Fruit fly (Drosophila melanogaster): ENCODE results near the gene RhoGAP71E.
A peak's percentile ranks its signal among the peaks of the same experiment; 100 is the strongest.

The RhoGAP71E gene

dm6 chr3L:15587445-15588381 lies 947 bp upstream of the RhoGAP71E start, which contains the start of gene CG7656:
Gene CG7656, minus strand, starts transcription at chr3L:15588175.
- TF ChIP-seq Hmr (GFP tag; optimal IDR thresholded peaks at IDR 0.05), result peak; percentile 58
- no peak for TF ChIP-seq unc-4 (GFP tag; IDR thresholded peaks at IDR 0.05; ENCODE audit: partially characterized antibody)
- TF ChIP-seq twi (tag; optimal IDR thresholded peaks at IDR 0.05), result no peak
- TF ChIP-seq CG3407 (GFP tag; optimal IDR thresholded peaks at IDR 0.05), result no peak
- TF ChIP-seq klu (GFP tag; IDR thresholded peaks at IDR 0.05), result no peak
- peak; percentile 89 for TF ChIP-seq CHES-1-like (GFP tag; optimal IDR thresholded peaks at IDR 0.05)
- TF ChIP-seq CG10267 (tag; optimal IDR thresholded peaks at IDR 0.05), result no peak
- peak; percentile 84 for TF ChIP-seq CG12155 (GFP tag; optimal IDR thresholded peaks at IDR 0.05)
- peak; percentile 45 for TF ChIP-seq CG13775 (GFP tag; optimal IDR thresholded peaks at IDR 0.05)
- TF ChIP-seq CG6654 (GFP tag; optimal IDR thresholded peaks at IDR 0.05), result no peak
- peak; percentile 71 for TF ChIP-seq CG11398 (GFP tag; optimal IDR thresholded peaks at IDR 0.05)
- TF ChIP-seq HLHmδ (GFP tag; optimal IDR thresholded peaks at IDR 0.05), result peak; percentile 40
- peak; percentile 89 for TF ChIP-seq mam (GFP tag; optimal IDR thresholded peaks at IDR 0.05)
- TF ChIP-seq stwl (tag; optimal IDR thresholded peaks at IDR 0.05), result peak; percentile 59
- TF ChIP-seq cad (GFP tag; optimal IDR thresholded peaks at IDR 0.05), result no peak
- no peak for TF ChIP-seq Hmx (GFP tag; optimal IDR thresholded peaks at IDR 0.05)
- peak; percentile 26; the same call in 1 of the 2 replicates for TF ChIP-seq ap (GFP tag; IDR thresholded peaks at IDR 0.05)
- TF ChIP-seq pb (GFP tag; optimal IDR thresholded peaks at IDR 0.05), result peak; percentile 56
- TF ChIP-seq BEAF-32 (GFP tag; optimal IDR thresholded peaks at IDR 0.05), result peak; percentile 10
- TF ChIP-seq CG6813 (GFP tag; optimal IDR thresholded peaks at IDR 0.05), result peak; percentile 9
- TF ChIP-seq CG43689 (GFP tag; IDR thresholded peaks at IDR 0.05), result no peak
- peak; percentile 19 for TF ChIP-seq Sox102F (GFP tag; optimal IDR thresholded peaks at IDR 0.05)
- TF ChIP-seq vfl (GFP tag; optimal IDR thresholded peaks at IDR 0.05), result peak; percentile 71
- TF ChIP-seq ken (GFP tag; IDR thresholded peaks at IDR 0.05), result peak; percentile 79
- no peak for TF ChIP-seq oc (tag; optimal IDR thresholded peaks at IDR 0.05)
- no peak for TF ChIP-seq h (optimal IDR thresholded peaks at IDR 0.05)
- TF ChIP-seq bigmax (GFP tag; optimal IDR thresholded peaks at IDR 0.05), result no peak
- TF ChIP-seq Pdp1 (GFP tag; optimal IDR thresholded peaks at IDR 0.05), result peak; percentile 64 to 76
- no peak for TF ChIP-seq CG2129 (GFP tag; IDR thresholded peaks at IDR 0.05; ENCODE audit: partially characterized antibody)
- TF ChIP-seq pnt (GFP tag; optimal IDR thresholded peaks at IDR 0.05), result peak; percentile 80
- TF ChIP-seq ci (GFP tag; IDR thresholded peaks at IDR 0.05), result peak; percentile 82
- peak; percentile 82 for TF ChIP-seq slbo (GFP tag; IDR thresholded peaks at IDR 0.05)
- no peak for TF ChIP-seq Ravus (GFP tag; IDR thresholded peaks at IDR 0.05)
- no peak for TF ChIP-seq sna (GFP tag; IDR thresholded peaks at IDR 0.05; ENCODE audit: partially characterized antibody)
- TF ChIP-seq gfzf (GFP tag; optimal IDR thresholded peaks at IDR 0.05), result no peak
- TF ChIP-seq insv (GFP tag; optimal IDR thresholded peaks at IDR 0.05), result no peak
- peak; percentile 89 for TF ChIP-seq HmgD (GFP tag; optimal IDR thresholded peaks at IDR 0.05)
- peak; percentile 18 for TF ChIP-seq zf30C (GFP tag; optimal IDR thresholded peaks at IDR 0.05)
- no peak for TF ChIP-seq CG1832 (GFP tag; optimal IDR thresholded peaks at IDR 0.05)
- peak; percentile 75 for TF ChIP-seq sob (GFP tag; IDR thresholded peaks at IDR 0.05)
- TF ChIP-seq nau (GFP tag; optimal IDR thresholded peaks at IDR 0.05), result no peak
- TF ChIP-seq PHDP (tag; optimal IDR thresholded peaks at IDR 0.05), result peak; percentile 18
- TF ChIP-seq Bgb (GFP tag; IDR thresholded peaks at IDR 0.05; ENCODE audit: partially characterized antibody), result peak; percentile 16; the same call in 1 of the 2 replicates
- TF ChIP-seq CG16779 (GFP tag; IDR thresholded peaks at IDR 0.05), result peak; percentile 74
- peak; percentile 74 for TF ChIP-seq CG13624 (GFP tag; optimal IDR thresholded peaks at IDR 0.05)
- no peak; the same call in 2 of the 3 replicates for TF ChIP-seq croc (GFP tag; conservative IDR thresholded peaks at IDR 0.05)
- TF ChIP-seq NfI (GFP tag; optimal IDR thresholded peaks at IDR 0.05), result peak; percentile 73
- peak; percentile 86 for TF ChIP-seq MBD-R2 (GFP tag; IDR thresholded peaks at IDR 0.05)

Measured in whole organism, embryonic.